Worm (Caenorhabditis elegans) whole organism, L1 larva: ENCODE results near the gene vav-1.

Source experiments
- Y116A8C.19 ChIP-seq: sonication (generic microtip); optimal IDR thresholded peaks from 2 replicates; lab custom pipeline; 2016; ENCODE audit warnings: missing compliant biosample characterization, missing genetic modification characterization, borderline replicate concordance
- aha-1 ChIP-seq: fragments of 150-350 bp; optimal IDR thresholded peaks from 2 replicates; lab custom pipeline; 2014; ENCODE audit warnings: missing biosample characterization, missing genetic modification characterization
- alr-1 ChIP-seq: fragments of 200-800 bp; sonication (Bioruptor generic); optimal IDR thresholded peaks from 2 replicates; lab custom pipeline; 2018; ENCODE audit warnings: borderline replicate concordance, mild to moderate bottlenecking, missing genetic modification characterization, missing compliant biosample characterization
- ceh-63 ChIP-seq: fragments of 200-800 bp; sonication (Bioruptor generic); optimal IDR thresholded peaks from 2 replicates; lab custom pipeline; 2018; ENCODE audit warnings: mild to moderate bottlenecking, missing genetic modification characterization, missing compliant biosample characterization
- ceh-8 ChIP-seq: fragments of 200-800 bp; sonication (Bioruptor generic); optimal IDR thresholded peaks from 2 replicates; lab custom pipeline; 2018; ENCODE audit warnings: mild to moderate bottlenecking, missing genetic modification characterization, moderate library complexity, missing compliant biosample characterization
- ceh-82 ChIP-seq, 3 experiments: fragments of 150-350 bp in 1 of 3; sonication (generic microtip) in 2 of 3; optimal IDR thresholded peaks; 2 replicates each; lab custom pipeline; 2014 to 2017; ENCODE audit warnings: missing biosample characterization in 3 of 3, missing genetic modification characterization in 3 of 3
- ceh-88 ChIP-seq: fragments of 200-800 bp; sonication (Bioruptor generic); IDR thresholded peaks from 2 replicates; pipeline ENCODE4 v1.3.6; 2022; ENCODE audit warnings: missing genetic modification characterization, missing compliant biosample characterization
- ceh-90 ChIP-seq: sonication (generic microtip); optimal IDR thresholded peaks from 2 replicates; lab custom pipeline; 2016; ENCODE audit warnings: missing genetic modification characterization, missing compliant biosample characterization
- ces-1 ChIP-seq: fragments of 150-350 bp; optimal IDR thresholded peaks from 2 replicates; lab custom pipeline; 2014; ENCODE audit warnings: missing biosample characterization, missing genetic modification reagents, missing genetic modification characterization
- efl-1 ChIP-seq, 4 experiments: fragments of 150-350 bp; optimal IDR thresholded peaks in 3 of 4; peaks in 1 of 4; 1 replicate in 1 of 4; 2 replicates in 3 of 4; lab custom pipeline; 2014; ENCODE audit warnings: missing biosample characterization in 2 of 4, missing genetic modification characterization in 2 of 4, missing genetic modification reagents in 2 of 4
- egl-13 ChIP-seq: sonication (generic microtip); optimal IDR thresholded peaks from 2 replicates; lab custom pipeline; 2016; ENCODE audit warnings: missing genotype, missing genetic modification reagents, missing genetic modification characterization, missing compliant biosample characterization
- egl-27 ChIP-seq, 2 experiments: fragments of 150-350 bp in 1 of 2; sonication (generic microtip); optimal IDR thresholded peaks; 3 replicates each; lab custom pipeline; 2017 to 2018; ENCODE audit warnings: missing biosample characterization in 2 of 2, missing genetic modification characterization in 2 of 2, missing genetic modification reagents in 2 of 2
- elt-2 ChIP-seq: sonication (generic microtip); optimal IDR thresholded peaks from 2 replicates; lab custom pipeline; 2016; ENCODE audit warnings: missing genetic modification characterization, mild to moderate bottlenecking, inconsistent platforms, missing compliant biosample characterization, missing genetic modification reagents
- ets-5 ChIP-seq: fragments of 200-800 bp; sonication (Bioruptor generic); IDR thresholded peaks from 2 replicates; pipeline ENCODE4 v1.3.6; 2022; ENCODE audit warnings: missing genetic modification characterization, missing compliant biosample characterization
- fkh-10 ChIP-seq: sonication (generic microtip); optimal IDR thresholded peaks from 2 replicates; lab custom pipeline; 2017; ENCODE audit warnings: missing biosample characterization, missing genetic modification reagents, missing genetic modification characterization
- fkh-4 ChIP-seq: sonication (generic microtip); optimal IDR thresholded peaks from 2 replicates; lab custom pipeline; 2016; ENCODE audit warnings: missing compliant biosample characterization, missing genetic modification characterization, borderline replicate concordance
- hlh-17 ChIP-seq: fragments of 200-800 bp; sonication (Bioruptor generic); optimal IDR thresholded peaks from 2 replicates; lab custom pipeline; 2018; ENCODE audit warnings: missing genetic modification characterization, mild to moderate bottlenecking, missing compliant biosample characterization, moderate library complexity, borderline replicate concordance
- jun-1 ChIP-seq: fragments of 150-350 bp; optimal IDR thresholded peaks from 2 replicates; lab custom pipeline; 2014; ENCODE audit warnings: missing biosample characterization, missing genetic modification reagents, missing genetic modification characterization
- lin-14 ChIP-seq: fragments of 200-800 bp; sonication (Bioruptor generic); optimal IDR thresholded peaks from 2 replicates; lab custom pipeline; 2018; ENCODE audit warnings: mild to moderate bottlenecking, missing genetic modification characterization, moderate library complexity, missing compliant biosample characterization
- lin-15B ChIP-seq: fragments of 150-350 bp; sonication (generic microtip); optimal IDR thresholded peaks from 3 replicates; lab custom pipeline; 2014; ENCODE audit warnings: missing biosample characterization, missing genetic modification characterization
- lin-39 ChIP-seq: fragments of 150-350 bp; optimal IDR thresholded peaks from 2 replicates; lab custom pipeline; 2014; ENCODE audit warnings: missing biosample characterization, missing genetic modification reagents, missing genetic modification characterization
- mdl-1 ChIP-seq, 2 experiments: fragments of 150-350 bp; optimal IDR thresholded peaks; 2 replicates each; lab custom pipeline; 2014 to 2017; ENCODE audit warnings: missing biosample characterization in 2 of 2, missing genetic modification characterization in 2 of 2, inconsistent platforms in 1 of 2
- mef-2 ChIP-seq: fragments of 150-350 bp; optimal IDR thresholded peaks from 2 replicates; lab custom pipeline; 2014; ENCODE audit warnings: missing biosample characterization, missing genetic modification characterization
- nhr-11 ChIP-seq: fragments of 150-350 bp; optimal IDR thresholded peaks from 2 replicates; lab custom pipeline; 2014; ENCODE audit warnings: missing biosample characterization, missing genetic modification characterization
- nhr-12 ChIP-seq: sonication (generic microtip); optimal IDR thresholded peaks from 2 replicates; lab custom pipeline; 2017; ENCODE audit warnings: missing biosample characterization, missing genetic modification characterization
- nhr-47 ChIP-seq: sonication (generic microtip); optimal IDR thresholded peaks from 2 replicates; lab custom pipeline; 2016; ENCODE audit warnings: mild to moderate bottlenecking, missing genetic modification characterization, moderate library complexity, missing compliant biosample characterization
- nhr-76 ChIP-seq: sonication (generic microtip); optimal IDR thresholded peaks from 2 replicates; lab custom pipeline; 2017; ENCODE audit warnings: missing biosample characterization, missing genetic modification characterization
- nhr-77 ChIP-seq: fragments of 150-350 bp; optimal IDR thresholded peaks from 2 replicates; lab custom pipeline; 2014; ENCODE audit warnings: missing biosample characterization, missing genetic modification characterization
- nhr-85 ChIP-seq: sonication (generic microtip); peaks from one replicate; lab custom pipeline; 2016; ENCODE audit warnings: missing genetic modification characterization, inconsistent platforms, missing compliant biosample characterization
- nhr-90 ChIP-seq: sonication (generic microtip); optimal IDR thresholded peaks from 2 replicates; lab custom pipeline; 2016; ENCODE audit warnings: mild to moderate bottlenecking, missing genetic modification characterization, missing compliant biosample characterization; ENCODE audit not compliant: poor library complexity
- pag-3 ChIP-seq: sonication (generic microtip); optimal IDR thresholded peaks from 2 replicates; lab custom pipeline; 2017; ENCODE audit warnings: missing genetic modification characterization, mild to moderate bottlenecking, missing compliant biosample characterization, antibody characterized with exemption, borderline replicate concordance; ENCODE audit not compliant: insufficient read depth
- pqm-1 ChIP-seq: sonication (generic microtip); optimal IDR thresholded peaks from 3 replicates; lab custom pipeline; 2017; ENCODE audit warnings: missing biosample characterization, missing genetic modification characterization
- skn-1 ChIP-seq: fragments of 150-350 bp; optimal IDR thresholded peaks from 2 replicates; lab custom pipeline; 2014; ENCODE audit warnings: missing biosample characterization, missing genetic modification characterization
- sox-4 ChIP-seq: sonication (generic microtip); optimal IDR thresholded peaks from 2 replicates; lab custom pipeline; 2016; ENCODE audit warnings: missing genetic modification characterization, missing compliant biosample characterization
- sptf-1 ChIP-seq: fragments of 150-350 bp; optimal IDR thresholded peaks from 2 replicates; lab custom pipeline; 2014; ENCODE audit warnings: missing biosample characterization, missing genetic modification characterization
- swsn-7 ChIP-seq: sonication (generic microtip); optimal IDR thresholded peaks from 2 replicates; lab custom pipeline; 2016; ENCODE audit warnings: missing genetic modification characterization, missing compliant biosample characterization
- tbx-2 ChIP-seq: sonication (generic microtip); optimal IDR thresholded peaks from 2 replicates; lab custom pipeline; 2016; ENCODE audit warnings: missing genetic modification characterization, missing compliant biosample characterization
- tlp-1 ChIP-seq: fragments of 150-350 bp; optimal IDR thresholded peaks from 2 replicates; lab custom pipeline; 2014; ENCODE audit warnings: missing biosample characterization, missing genetic modification characterization
- unc-62 ChIP-seq: fragments of 150-350 bp; optimal IDR thresholded peaks from 2 replicates; lab custom pipeline; 2014; ENCODE audit warnings: missing biosample characterization, missing genetic modification reagents, missing genetic modification characterization
- unc-86 ChIP-seq: sonication (generic microtip); optimal IDR thresholded peaks from 2 replicates; lab custom pipeline; 2016; ENCODE audit warnings: missing genetic modification characterization, missing compliant biosample characterization
- xbp-1 ChIP-seq: sonication (generic microtip); optimal IDR thresholded peaks from 2 replicates; lab custom pipeline; 2016; ENCODE audit warnings: missing genetic modification characterization, missing compliant biosample characterization
- zag-1 ChIP-seq: fragments of 150-350 bp; optimal IDR thresholded peaks from 2 replicates; lab custom pipeline; 2014; ENCODE audit warnings: missing biosample characterization, missing genetic modification characterization
- zip-4 ChIP-seq: fragments of 200-800 bp; sonication (Bioruptor generic); optimal IDR thresholded peaks from 2 replicates; lab custom pipeline; 2018; ENCODE audit warnings: mild to moderate bottlenecking, missing genetic modification characterization, moderate library complexity, missing compliant biosample characterization
- ztf-4 ChIP-seq: fragments of 150-350 bp; optimal IDR thresholded peaks from 2 replicates; lab custom pipeline; 2014; ENCODE audit warnings: missing biosample characterization, missing genetic modification characterization

Gene vav-1

DNA sequence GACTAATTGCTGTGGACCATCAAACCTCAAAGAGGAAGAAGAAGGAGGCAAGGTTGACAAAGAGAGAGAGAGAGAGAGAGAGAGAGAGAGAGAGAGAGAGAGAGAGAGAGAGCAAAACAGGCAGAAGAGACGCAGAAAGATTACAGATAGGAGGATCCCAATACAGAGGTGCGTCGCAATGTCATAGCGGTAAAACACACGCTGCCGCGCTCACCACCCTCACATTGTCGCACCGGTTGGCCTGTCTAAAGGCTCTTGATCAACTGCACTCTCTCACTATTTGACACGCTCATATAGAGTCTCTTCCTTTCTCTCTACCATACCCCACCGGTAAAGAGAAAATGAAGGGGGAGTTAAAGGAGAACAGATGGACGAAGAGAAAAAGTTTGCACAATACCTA lies 6.7 kb downstream of the vav-1 start (continued):
- no peak for TF ChIP-seq elt-2 (tag; lab: Kevin White, UChicago)
- TF ChIP-seq skn-1 (tag; lab: Kevin White, UChicago) = peak; percentile 3
- TF ChIP-seq sox-4 (tag; lab: Kevin White, UChicago) = no peak
- TF ChIP-seq nhr-11 (tag; lab: Kevin White, UChicago) = no peak
- TF ChIP-seq ceh-90 = no peak
- TF ChIP-seq nhr-47 (tag; lab: Kevin White, UChicago) = peak; percentile 9
- no peak for TF ChIP-seq egl-13 (tag; lab: Kevin White, UChicago)
- no peak for TF ChIP-seq hlh-17
- TF ChIP-seq unc-62 (GFP tag; lab: Kevin White, UChicago) = no peak
- no peak for TF ChIP-seq nhr-12
- peak; percentile 34 for TF ChIP-seq tbx-2 (tag; lab: Kevin White, UChicago)
- peak; percentile 55 for TF ChIP-seq nhr-90 (tag; lab: Kevin White, UChicago)
- TF ChIP-seq nhr-76 (tag; lab: Kevin White, UChicago) = no peak
- TF ChIP-seq nhr-85 = peak; percentile 93
- TF ChIP-seq ceh-8 (GFP tag; lab: Kevin White, UChicago) = no peak
- TF ChIP-seq fkh-4 = no peak
- no peak for TF ChIP-seq fkh-10 (GFP tag; lab: Kevin White, UChicago)
- TF ChIP-seq zag-1 (tag; lab: Kevin White, UChicago) = no peak
- no peak for TF ChIP-seq tlp-1
- TF ChIP-seq ceh-88 (GFP tag; lab: Robert Waterston, UW) = no peak
- no peak for TF ChIP-seq Y116A8C.19 (tag; lab: Kevin White, UChicago)
- no peak for TF ChIP-seq unc-86 (tag; lab: Kevin White, UChicago)
- peak; percentile 23 for TF ChIP-seq jun-1 (tag; lab: Kevin White, UChicago)
- no peak for TF ChIP-seq ces-1 (GFP tag; lab: Kevin White, UChicago)
- no peak for TF ChIP-seq alr-1 (tag; lab: Kevin White, UChicago)
- no peak for TF ChIP-seq pqm-1
- TF ChIP-seq zip-4 (GFP tag; lab: Kevin White, UChicago) = no peak
- no peak for TF ChIP-seq ztf-4 (tag; lab: Kevin White, UChicago)
- no peak for TF ChIP-seq lin-15B (tag; lab: Kevin White, UChicago)
- TF ChIP-seq mdl-1 (tag; optimal IDR thresholded peaks at IDR 0.05; lab: Kevin White, UChicago) = peak in 1 of 2 experiments; percentile 65
- no peak for TF ChIP-seq mef-2 (tag; lab: Kevin White, UChicago)
- TF ChIP-seq egl-27 (tag; optimal IDR thresholded peaks at IDR 0.05; lab: Kevin White, UChicago) = no peak
- peak in 1 of 2 experiments; percentile 40 for TF ChIP-seq efl-1 (optimal IDR thresholded peaks at IDR 0.05; lab: Kevin White, UChicago)
- no peak for TF ChIP-seq efl-1 (GFP tag; optimal IDR thresholded peaks at IDR 0.05 in 1 of 2; lab: Kevin White, UChicago)
- no peak for TF ChIP-seq ets-5 (GFP tag; lab: Robert Waterston, UW)
- no peak for TF ChIP-seq lin-39 (tag; lab: Kevin White, UChicago)
- TF ChIP-seq ceh-63 (GFP tag; lab: Kevin White, UChicago) = no peak
- TF ChIP-seq nhr-77 (tag; lab: Kevin White, UChicago) = no peak
- peak; percentile 17 for TF ChIP-seq swsn-7 (tag; lab: Kevin White, UChicago)
- no peak for TF ChIP-seq sptf-1
- TF ChIP-seq lin-14 (GFP tag; lab: Kevin White, UChicago) = peak; percentile 75
- TF ChIP-seq pag-3 (tag; lab: Kevin White, UChicago) = no peak
- no peak for TF ChIP-seq xbp-1 (tag; lab: Kevin White, UChicago)
- TF ChIP-seq ceh-82 (tag; optimal IDR thresholded peaks at IDR 0.05; lab: Kevin White, UChicago) = no peak
- TF ChIP-seq aha-1 (tag; lab: Kevin White, UChicago) = no peak
